Fruit fly (Drosophila melanogaster): Measurements from ENCODE around the gene CG17672.
A peak's percentile ranks its signal among the peaks of the same experiment; 100 is the strongest.

CG17672 gene

DNA sequence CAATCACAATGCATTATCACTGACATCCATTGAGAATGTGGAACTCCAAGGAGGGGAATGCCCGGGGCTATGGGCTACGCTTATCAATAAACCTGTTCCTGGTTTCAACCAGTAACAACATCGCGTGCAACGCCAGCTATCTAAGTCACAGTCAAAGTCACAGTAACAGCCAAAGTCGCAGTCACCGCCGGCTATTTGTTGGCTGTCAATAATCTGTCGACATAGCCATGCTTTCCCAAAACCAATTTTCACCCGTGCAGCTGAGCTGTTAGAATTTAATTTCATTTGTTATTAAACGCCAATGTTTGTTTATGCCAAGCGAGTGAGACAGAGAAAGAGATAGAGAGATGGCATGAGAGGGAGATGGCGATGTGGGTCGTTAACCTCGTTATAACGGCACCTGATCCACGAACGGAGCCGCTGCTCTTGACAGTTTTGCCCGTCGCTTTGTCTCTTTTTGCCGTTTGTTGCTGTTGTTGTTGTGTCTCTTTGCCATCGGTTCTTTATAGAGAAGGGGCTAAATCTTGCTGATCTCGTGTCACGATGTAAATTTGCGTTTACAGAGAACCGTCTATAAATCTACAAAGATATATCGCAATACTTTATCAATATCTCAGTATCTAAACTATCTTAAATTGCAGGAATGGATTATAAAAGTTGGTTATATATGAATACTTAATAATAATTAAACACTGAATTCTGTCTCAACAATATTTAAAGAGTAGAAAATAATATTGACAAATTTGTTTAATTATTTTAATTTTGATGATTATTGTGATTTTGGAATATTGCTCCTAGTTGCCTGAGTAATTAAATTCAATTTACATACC is 3.5 kb downstream of the CG17672 start (continued):
- TF ChIP-seq Hr51 (GFP tag; optimal IDR thresholded peaks at IDR 0.05) (no peak), Hmr (GFP tag; optimal IDR thresholded peaks at IDR 0.05) (no peak), nom (GFP tag; optimal IDR thresholded peaks at IDR 0.05) (no peak), dysf (GFP tag; IDR thresholded peaks at IDR 0.05) (0 out of 3 replicates have a peak, but pooled peaks have one; percentile 28), CG32767 (GFP tag; IDR thresholded peaks at IDR 0.05) (no peak), mld (GFP tag; IDR thresholded peaks at IDR 0.05; ENCODE audit: partially characterized antibody) (no peak), CG7271 (tag; optimal IDR thresholded peaks at IDR 0.05) (no peak), CG8359 (GFP tag; optimal IDR thresholded peaks at IDR 0.05; ENCODE audit: borderline replicate concordance) (no peak), seq (GFP tag; IDR thresholded peaks at IDR 0.05) (no peak), CG30020 (tag; optimal IDR thresholded peaks at IDR 0.05) (no peak), Hsf (GFP tag; optimal IDR thresholded peaks at IDR 0.05) (no peak), tgo (GFP tag; IDR thresholded peaks at IDR 0.05) (no peak), prd (optimal IDR thresholded peaks at IDR 0.05) (no peak), prd (GFP tag; IDR thresholded peaks at IDR 0.05) (no peak; the same call in 2 of the 3 replicates), CG4360 (GFP tag; IDR thresholded peaks at IDR 0.05) (peak; percentile 84), ken (GFP tag; IDR thresholded peaks at IDR 0.05) (no peak), Atf3 (GFP tag; optimal IDR thresholded peaks at IDR 0.05) (no peak), CG4854 (GFP tag; optimal IDR thresholded peaks at IDR 0.05) (no peak), fd3F (GFP tag; optimal IDR thresholded peaks at IDR 0.05) (no peak), CG9609 (GFP tag; optimal IDR thresholded peaks at IDR 0.05) (no peak), chm (GFP tag; IDR thresholded peaks at IDR 0.05) (peak; percentile 45; the same call in 1 of the 2 replicates), E2f1 (GFP tag; IDR thresholded peaks at IDR 0.05) (no peak), B-H1 (GFP tag; IDR thresholded peaks at IDR 0.05) (no peak), Fer2 (tag; optimal IDR thresholded peaks at IDR 0.05) (no peak), bcd (GFP tag; optimal IDR thresholded peaks at IDR 0.05) (peak; percentile 3), dmrt11E (tag; optimal IDR thresholded peaks at IDR 0.05) (peak; percentile 47), CG7372 (GFP tag; IDR thresholded peaks at IDR 0.05) (no peak), CG6683 (GFP tag; optimal IDR thresholded peaks at IDR 0.05) (no peak), CG18011 (GFP tag; optimal IDR thresholded peaks at IDR 0.05) (no peak), NK7.1 (GFP tag; optimal IDR thresholded peaks at IDR 0.05) (no peak), vvl (GFP tag; IDR thresholded peaks at IDR 0.05) (peak; percentile 44; the same call in 1 of the 2 replicates), CG10147 (GFP tag; optimal IDR thresholded peaks at IDR 0.05) (no peak), ranshi (GFP tag; IDR thresholded peaks at IDR 0.05) (no peak), CG7987 (GFP tag; optimal IDR thresholded peaks at IDR 0.05) (no peak), Neu2 (GFP tag; optimal IDR thresholded peaks at IDR 0.05; ENCODE audit: borderline replicate concordance) (no peak), dan (GFP tag; IDR thresholded peaks at IDR 0.05) (no peak), oc (tag; optimal IDR thresholded peaks at IDR 0.05) (peak; percentile 80), CG1024 (GFP tag; IDR thresholded peaks at IDR 0.05) (0 out of 2 replicates have a peak, but pooled peaks have one; percentile 5), Lhr (GFP tag; optimal IDR thresholded peaks at IDR 0.05) (peak; percentile 4), psq (GFP tag; optimal IDR thresholded peaks at IDR 0.05) (no peak), Drgx (GFP tag; IDR thresholded peaks at IDR 0.05) (no peak), her (GFP tag; optimal IDR thresholded peaks at IDR 0.05) (no peak), Nf-YC (tag; optimal IDR thresholded peaks at IDR 0.05) (no peak), hb (GFP tag; IDR thresholded peaks at IDR 0.05; ENCODE audit: partially characterized antibody) (no peak), gsb-n (tag; optimal IDR thresholded peaks at IDR 0.05) (peak; percentile 68), stwl (tag; optimal IDR thresholded peaks at IDR 0.05) (peak; percentile 42), NfI (GFP tag; optimal IDR thresholded peaks at IDR 0.05) (no peak), CG42726 (GFP tag; IDR thresholded peaks at IDR 0.05; ENCODE audit: partially characterized antibody) (no peak), corto (GFP tag; optimal IDR thresholded peaks at IDR 0.05) (no peak)

Measured in whole organism, embryonic.